Worm (Caenorhabditis elegans) whole organism, L2 larva: ENCODE results near the gene C25D7.5.

Experiments
- ceh-16 ChIP-seq: fragments of 150-350 bp; optimal IDR thresholded peaks from 2 replicates; lab custom pipeline; 2014; ENCODE audit warnings: missing biosample characterization, missing genetic modification characterization
- nhr-237 ChIP-seq: fragments of 150-350 bp; optimal IDR thresholded peaks from 2 replicates; lab custom pipeline; 2014; ENCODE audit warnings: missing biosample characterization, missing genetic modification characterization

- TF ChIP-seq ceh-16 (tag; lab: Kevin White, UChicago) (no peak), nhr-237 (tag; lab: Kevin White, UChicago) (no peak)
These were observed 40.2 kb downstream of the C25D7.5 start, which contains the start of gene txt-12 for ce11 chrV:15092666-15093065.
